Worm (Caenorhabditis elegans) whole organism, L1 larva: ENCODE measurements around the gene smg-6.

ENCODE experiments used
- aha-1 ChIP-seq: fragments of 150-350 bp; optimal IDR thresholded peaks from 2 replicates; lab custom pipeline; 2014; ENCODE audit warnings: missing biosample characterization, missing genetic modification characterization
- dpl-1 ChIP-seq, 3 experiments: fragments of 150-350 bp in 2 of 3; sonication (generic microtip) in 1 of 3; optimal IDR thresholded peaks; 2 replicates each; lab custom pipeline; 2014 to 2017; ENCODE audit warnings: missing biosample characterization in 3 of 3, missing genetic modification characterization in 3 of 3, missing genetic modification reagents in 3 of 3
- efl-1 ChIP-seq, 4 experiments: fragments of 150-350 bp; optimal IDR thresholded peaks in 3 of 4; peaks in 1 of 4; 1 replicate in 1 of 4; 2 replicates in 3 of 4; lab custom pipeline; 2014; ENCODE audit warnings: missing biosample characterization in 2 of 4, missing genetic modification characterization in 2 of 4, missing genetic modification reagents in 2 of 4
- fkh-10 ChIP-seq: sonication (generic microtip); optimal IDR thresholded peaks from 2 replicates; lab custom pipeline; 2017; ENCODE audit warnings: missing biosample characterization, missing genetic modification reagents, missing genetic modification characterization
- fos-1 ChIP-seq: fragments of 150-350 bp; optimal IDR thresholded peaks from 2 replicates; lab custom pipeline; 2014; ENCODE audit warnings: missing biosample characterization, missing genetic modification characterization
- nhr-84 ChIP-seq: sonication (generic microtip); optimal IDR thresholded peaks from 2 replicates; lab custom pipeline; 2017; ENCODE audit warnings: missing biosample characterization, missing genetic modification characterization

DNA sequence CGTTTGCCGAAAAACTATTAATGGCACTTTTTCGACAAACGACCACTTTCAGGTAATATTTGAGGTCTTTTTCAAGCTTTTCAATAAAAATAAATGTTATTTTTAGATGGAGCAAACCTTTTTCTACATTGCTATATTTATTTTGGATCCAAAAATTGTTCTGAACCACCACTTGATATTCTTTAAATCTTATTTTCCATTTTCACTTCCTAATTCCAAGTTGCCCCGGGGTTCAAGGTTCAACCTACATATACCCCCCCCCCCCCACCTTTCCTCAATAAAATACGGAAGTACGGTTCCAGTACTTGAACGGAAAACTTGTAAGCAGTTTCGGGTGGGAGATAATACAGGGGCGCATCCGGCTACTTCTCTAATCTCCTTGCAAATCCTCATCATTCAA, 34.9 kb downstream of the smg-6 start, which contains the start of gene Y54F10AM.6:
- TF ChIP-seq fkh-10 (GFP tag; lab: Kevin White, UChicago) (no peak), nhr-84 (tag; lab: Kevin White, UChicago) (no peak), aha-1 (no peak), dpl-1 (GFP tag; optimal IDR thresholded peaks at IDR 0.05; lab: Kevin White, UChicago) (no peak), fos-1 (no peak), efl-1 (optimal IDR thresholded peaks at IDR 0.05; lab: Kevin White, UChicago) (no peak), efl-1 (GFP tag; optimal IDR thresholded peaks at IDR 0.05 in 1 of 2; lab: Kevin White, UChicago) (no peak)
